Fruit fly (Drosophila melanogaster) whole organism, wandering third instar larva: ENCODE results near the gene CG14506.

Experiments
- Jra ChIP-seq: sonication (Bioruptor generic); optimal IDR thresholded peaks from 2 replicates; lab custom pipeline; 2016; ENCODE audit warnings: missing biosample characterization, missing genetic modification characterization
- Rel ChIP-seq, 2 experiments: fragments of 200-800 bp; sonication (Bioruptor generic) in 1 of 2; optimal IDR thresholded peaks; 2 replicates in 1 of 2; 3 replicates in 1 of 2; lab custom pipeline; 2016 to 2019; ENCODE audit warnings: mild to moderate bottlenecking in 2 of 2, missing biosample characterization in 2 of 2, missing genetic modification characterization in 2 of 2, moderate library complexity in 1 of 2
- Vsx2 ChIP-seq: fragments of 200-300, 225-300 bp; sonication (Bioruptor generic); optimal IDR thresholded peaks from 2 replicates; lab custom pipeline; 2018; ENCODE audit warnings: missing biosample characterization, missing genetic modification characterization; ENCODE audit not compliant: partially characterized antibody
- dl ChIP-seq, 2 experiments: fragments of 175-275, 200-275 bp in 1 of 2; fragments of 200-275 bp in 1 of 2; sonication (Bioruptor generic); optimal IDR thresholded peaks; lab custom pipeline; 2018; ENCODE audit warnings: mild to moderate bottlenecking in 2 of 2, missing biosample characterization in 2 of 2, missing genetic modification characterization in 2 of 2, moderate library complexity in 2 of 2; ENCODE audit not compliant: partially characterized antibody in 2 of 2, insufficient read depth in 1 of 2
- ey ChIP-seq: fragments of 200-800 bp; sonication (Bioruptor generic); optimal IDR thresholded peaks from 2 replicates; lab custom pipeline; 2016; ENCODE audit warnings: missing biosample characterization, missing genetic modification characterization
- h ChIP-seq: fragments of 200-800 bp; sonication (Bioruptor generic); optimal IDR thresholded peaks from 3 replicates; lab custom pipeline; 2016; ENCODE audit warnings: missing biosample characterization, mild to moderate bottlenecking, missing genetic modification characterization
- jim ChIP-seq: fragments of 175-275, 200-325 bp; sonication (Bioruptor generic); optimal IDR thresholded peaks from 2 replicates; lab custom pipeline; 2016; ENCODE audit warnings: missing biosample characterization, mild to moderate bottlenecking, missing genetic modification characterization
- pan ChIP-seq: fragments of >200 bp; optimal IDR thresholded peaks from 2 replicates; lab custom pipeline; 2017
- sage ChIP-seq: fragments of 200-800 bp; sonication (Bioruptor generic); optimal IDR thresholded peaks from 2 replicates; lab custom pipeline; 2016; ENCODE audit warnings: missing biosample characterization, mild to moderate bottlenecking, missing genetic modification characterization
- woc ChIP-seq: sonication (Bioruptor generic); optimal IDR thresholded peaks from 2 replicates; lab custom pipeline; 2016; ENCODE audit warnings: missing biosample characterization, mild to moderate bottlenecking, missing genetic modification characterization

DNA sequence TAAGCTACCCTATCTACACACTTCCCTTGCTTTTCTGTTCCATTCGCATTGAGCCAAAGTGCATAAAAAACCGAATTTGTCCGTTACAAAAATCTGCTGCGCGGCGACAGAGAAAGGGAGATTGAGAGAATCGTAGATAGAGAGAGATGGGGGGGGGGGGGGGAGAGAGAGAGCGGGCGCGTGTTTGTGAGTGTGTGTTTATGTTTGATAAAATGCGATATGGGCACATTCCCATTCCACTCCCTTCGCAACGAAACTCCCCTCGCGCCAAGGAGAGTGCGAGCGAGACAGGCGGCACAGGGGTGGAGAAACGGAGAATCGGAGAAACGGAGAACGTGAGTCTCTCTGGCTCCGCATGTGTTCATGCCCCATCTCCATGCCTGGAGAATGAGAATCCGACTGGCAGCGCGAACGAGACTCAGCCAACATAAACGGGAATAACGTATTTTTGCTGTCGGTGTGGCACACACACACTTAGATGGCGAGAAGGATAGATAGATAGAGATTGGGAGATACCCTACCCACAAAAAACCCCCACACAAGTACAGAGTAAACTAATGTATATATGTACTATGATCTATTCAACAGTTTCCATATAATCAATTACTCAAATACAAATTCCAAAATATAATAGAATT, 9.5 kb downstream of the CG14506 start:
- TF ChIP-seq h (no peak), Rel (GFP tag; optimal IDR thresholded peaks at IDR 0.05; lab: Kevin White, UChicago) (no peak), Rel (tag; optimal IDR thresholded peaks at IDR 0.05; lab: Kevin White, UChicago) (peak; percentile 5), dl (GFP tag; optimal IDR thresholded peaks at IDR 0.05; lab: Kevin White, UChicago; ENCODE audit: insufficient read depth in 1 of 2, partially characterized antibody in 2 of 2) (no peak), jim (no peak), pan (lab: Kevin White, UChicago) (no peak), sage (no peak), Jra (GFP tag; lab: Kevin White, UChicago) (no peak), woc (GFP tag; lab: Kevin White, UChicago) (no peak), Vsx2 (GFP tag; lab: Kevin White, UChicago) (no peak), ey (GFP tag; lab: Kevin White, UChicago) (no peak)
